Worm (Caenorhabditis elegans) whole organism, L3 larva: Measurements from ENCODE around the gene sams-4.

Experiments used
- R02D3.7 ChIP-seq: fragments of 150-350 bp; optimal IDR thresholded peaks from 2 replicates; lab custom pipeline; 2014; ENCODE audit warnings: missing biosample characterization, missing genetic modification characterization
- ZK546.5 ChIP-seq: sonication (generic microtip); optimal IDR thresholded peaks from 2 replicates; lab custom pipeline; 2017; ENCODE audit warnings: missing biosample characterization, missing genetic modification characterization
- aly-2 ChIP-seq: fragments of 150-350 bp; optimal IDR thresholded peaks from 2 replicates; lab custom pipeline; 2014; ENCODE audit warnings: missing biosample characterization, missing genetic modification characterization
- ama-1 ChIP-seq: fragments of 150-350 bp; optimal IDR thresholded peaks from 2 replicates; lab custom pipeline; 2018
- ceh-16 ChIP-seq: sonication (generic microtip); optimal IDR thresholded peaks from 2 replicates; lab custom pipeline; 2017; ENCODE audit warnings: missing biosample characterization, missing genetic modification characterization
- daf-12 ChIP-seq: fragments of 150-350 bp; optimal IDR thresholded peaks from 2 replicates; lab custom pipeline; 2014; ENCODE audit warnings: missing biosample characterization, missing genetic modification reagents, missing genetic modification characterization
- egl-27 ChIP-seq: sonication (generic microtip); optimal IDR thresholded peaks from 4 replicates; lab custom pipeline; 2017; ENCODE audit warnings: missing biosample characterization, missing genetic modification reagents, missing genetic modification characterization
- egl-5 ChIP-seq: fragments of 150-350 bp; optimal IDR thresholded peaks from 2 replicates; lab custom pipeline; 2017; ENCODE audit warnings: missing biosample characterization, missing genetic modification reagents, missing genetic modification characterization, inconsistent platforms
- elt-1 ChIP-seq: fragments of 150-350 bp; optimal IDR thresholded peaks from 2 replicates; lab custom pipeline; 2014; ENCODE audit warnings: missing biosample characterization, missing genetic modification characterization
- elt-2 ChIP-seq: sonication (generic microtip); optimal IDR thresholded peaks from 2 replicates; lab custom pipeline; 2016; ENCODE audit warnings: missing genetic modification reagents, mild to moderate bottlenecking, missing genetic modification characterization, missing compliant biosample characterization
- fkh-10 ChIP-seq: sonication (generic microtip); optimal IDR thresholded peaks from 2 replicates; lab custom pipeline; 2017; ENCODE audit warnings: missing biosample characterization, missing genetic modification reagents, missing genetic modification characterization
- fkh-2 ChIP-seq: fragments of 150-350 bp; optimal IDR thresholded peaks from 2 replicates; lab custom pipeline; 2014; ENCODE audit warnings: missing biosample characterization, missing genetic modification reagents, missing genetic modification characterization
- jun-1 ChIP-seq: fragments of 150-350 bp; optimal IDR thresholded peaks from 2 replicates; lab custom pipeline; 2014; ENCODE audit warnings: missing biosample characterization, missing genetic modification reagents, missing genetic modification characterization
- lin-15B ChIP-seq: fragments of 150-350 bp; optimal IDR thresholded peaks from 2 replicates; lab custom pipeline; 2014; ENCODE audit warnings: missing biosample characterization, missing genetic modification characterization
- lin-39 ChIP-seq: fragments of 150-350 bp; optimal IDR thresholded peaks from 2 replicates; lab custom pipeline; 2018; ENCODE audit warnings: missing biosample characterization, missing genetic modification reagents, missing genetic modification characterization
- mdl-1 ChIP-seq: fragments of 150-350 bp; optimal IDR thresholded peaks from 2 replicates; lab custom pipeline; 2014; ENCODE audit warnings: missing biosample characterization, missing genetic modification characterization
- nfya-1 ChIP-seq: sonication (generic microtip); optimal IDR thresholded peaks from 2 replicates; lab custom pipeline; 2017; ENCODE audit warnings: missing genetic modification characterization, mild to moderate bottlenecking, missing compliant biosample characterization, antibody characterized with exemption, moderate library complexity; ENCODE audit not compliant: insufficient read depth
- nhr-11 ChIP-seq: fragments of 150-350 bp; optimal IDR thresholded peaks from 2 replicates; lab custom pipeline; 2014; ENCODE audit warnings: missing biosample characterization, missing genetic modification characterization
- nhr-12 ChIP-seq: fragments of 150-350 bp; optimal IDR thresholded peaks from 2 replicates; lab custom pipeline; 2014; ENCODE audit warnings: missing biosample characterization, missing genetic modification characterization
- nhr-23 ChIP-seq: fragments of 150-350 bp; optimal IDR thresholded peaks from 2 replicates; lab custom pipeline; 2014; ENCODE audit warnings: missing biosample characterization, missing genetic modification reagents, missing genetic modification characterization
- nhr-237 ChIP-seq: fragments of 150-350 bp; optimal IDR thresholded peaks from 2 replicates; lab custom pipeline; 2014; ENCODE audit warnings: missing biosample characterization, missing genetic modification characterization
- nhr-25 ChIP-seq: sonication (generic microtip); optimal IDR thresholded peaks from 2 replicates; lab custom pipeline; 2017; ENCODE audit warnings: missing biosample characterization, missing genetic modification characterization
- nhr-43 ChIP-seq: sonication (generic microtip); optimal IDR thresholded peaks from 2 replicates; lab custom pipeline; 2016; ENCODE audit warnings: mild to moderate bottlenecking, missing genetic modification characterization, missing compliant biosample characterization; ENCODE audit not compliant: poor library complexity, severe bottlenecking
- nhr-76 ChIP-seq: fragments of 150-350 bp; sonication (generic microtip); optimal IDR thresholded peaks from 5 replicates; lab custom pipeline; 2014; ENCODE audit warnings: missing biosample characterization, missing genetic modification characterization
- pqm-1 ChIP-seq: fragments of 150-350 bp; optimal IDR thresholded peaks from 2 replicates; lab custom pipeline; 2017; ENCODE audit warnings: missing biosample characterization, missing genetic modification characterization, inconsistent platforms
- sea-2 ChIP-seq: fragments of 150-350 bp; sonication (generic microtip); optimal IDR thresholded peaks from 4 replicates; lab custom pipeline; 2014; ENCODE audit warnings: missing biosample characterization, missing genetic modification reagents, missing genetic modification characterization
- snpc-4 ChIP-seq: fragments of 150-350 bp; optimal IDR thresholded peaks from 2 replicates; lab custom pipeline; 2014; ENCODE audit warnings: missing biosample characterization, missing genetic modification characterization
- tbx-2 ChIP-seq: sonication (generic microtip); optimal IDR thresholded peaks from 2 replicates; lab custom pipeline; 2016; ENCODE audit warnings: mild to moderate bottlenecking, missing genetic modification characterization, missing compliant biosample characterization
- zag-1 ChIP-seq: fragments of 150-350 bp; optimal IDR thresholded peaks from 2 replicates; lab custom pipeline; 2014; ENCODE audit warnings: missing biosample characterization, missing genetic modification characterization
- ztf-11 ChIP-seq: fragments of 150-350 bp; optimal IDR thresholded peaks from 2 replicates; lab custom pipeline; 2014; ENCODE audit warnings: missing biosample characterization, missing genetic modification characterization
- ztf-4 ChIP-seq: fragments of 150-350 bp; optimal IDR thresholded peaks from 2 replicates; lab custom pipeline; 2014; ENCODE audit warnings: missing biosample characterization, missing genetic modification characterization

sams-4 gene

ce11 chrIV:5846269-5846668 is at the start of gene sams-4:
Gene sams-4 (minus strand): TSS chrIV:5846369.
- TF ChIP-seq ceh-16 (tag; lab: Kevin White, UChicago), result no peak

ce11 chrIV:5895190-5895589 is 49.0 kb upstream of the sams-4 start, which contains the start of gene nspb-6:
Gene nspb-6 (plus strand): TSS chrIV:5895490.
- TF ChIP-seq sea-2 (GFP tag; lab: Kevin White, UChicago) (no peak), daf-12 (tag; lab: Kevin White, UChicago) (no peak), lin-15B (tag; lab: Kevin White, UChicago) (no peak), tbx-2 (tag; lab: Kevin White, UChicago) (no peak), elt-2 (no peak), aly-2 (tag; lab: Kevin White, UChicago) (no peak), pqm-1 (tag; lab: Kevin White, UChicago) (no peak), mdl-1 (tag; lab: Kevin White, UChicago) (no peak), ztf-11 (no peak), nhr-11 (no peak), snpc-4 (tag; lab: Kevin White, UChicago) (no peak), fkh-10 (GFP tag; lab: Kevin White, UChicago) (no peak), egl-5 (tag; lab: Kevin White, UChicago) (no peak), egl-27 (no peak), nhr-12 (no peak), zag-1 (no peak), nhr-43 (no peak)

- TF ChIP-seq egl-27 (no peak), nhr-76 (no peak), mdl-1 (tag; lab: Kevin White, UChicago) (no peak), ztf-11 (no peak), ZK546.5 (no peak), tbx-2 (tag; lab: Kevin White, UChicago) (no peak), R02D3.7 (tag; lab: Kevin White, UChicago) (no peak), ztf-4 (tag; lab: Kevin White, UChicago) (no peak), lin-39 (tag; lab: Kevin White, UChicago) (no peak), nfya-1 (tag; lab: Kevin White, UChicago) (no peak), jun-1 (tag; lab: Kevin White, UChicago) (no peak), nhr-43 (no peak), aly-2 (tag; lab: Kevin White, UChicago) (no peak)
Observed at ce11 chrIV:5891265-5891664, 45.1 kb upstream of the sams-4 start, which contains the start of gene H04M03.3. Gene H04M03.3 (plus strand): TSS chrIV:5891565.

ce11 chrIV:5886605-5887004 is 40.4 kb upstream of the sams-4 start:
- TF ChIP-seq nhr-12, result no peak
- no peak for TF ChIP-seq jun-1 (tag; lab: Kevin White, UChicago)
- TF ChIP-seq egl-27, result no peak
- no peak for TF ChIP-seq aly-2 (tag; lab: Kevin White, UChicago)
- no peak for TF ChIP-seq egl-5 (tag; lab: Kevin White, UChicago)
- no peak for TF ChIP-seq nhr-237 (tag; lab: Kevin White, UChicago)
- TF ChIP-seq nhr-43, result no peak
- no peak for TF ChIP-seq lin-15B (tag; lab: Kevin White, UChicago)
- no peak for TF ChIP-seq nhr-25
- no peak for TF ChIP-seq ama-1 (lab: Kevin White, UChicago)
- TF ChIP-seq nhr-11, result no peak
- no peak for TF ChIP-seq sea-2 (GFP tag; lab: Kevin White, UChicago)
- no peak for TF ChIP-seq tbx-2 (tag; lab: Kevin White, UChicago)
- TF ChIP-seq fkh-2 (tag; lab: Kevin White, UChicago), result no peak
- TF ChIP-seq snpc-4 (tag; lab: Kevin White, UChicago), result no peak

- TF ChIP-seq nhr-23 (tag; lab: Kevin White, UChicago), result peak; percentile 30
- TF ChIP-seq fkh-2 (tag; lab: Kevin White, UChicago), result no peak
- TF ChIP-seq aly-2 (tag; lab: Kevin White, UChicago), result no peak
- TF ChIP-seq nhr-43, result peak; percentile 1
- TF ChIP-seq snpc-4 (tag; lab: Kevin White, UChicago), result no peak
- no peak for TF ChIP-seq nhr-11
- TF ChIP-seq nhr-237 (tag; lab: Kevin White, UChicago), result no peak
- TF ChIP-seq elt-1, result peak; percentile 84
Observed at ce11 chrIV:5885180-5885887, 39.2 kb upstream of the sams-4 start, which contains the start of gene glf-1. Gene glf-1 (plus strand): TSS chrIV:5885835.
